Worm (Caenorhabditis elegans) whole organism, young adult: ENCODE results near the gene Y39A1A.9.
A peak's percentile ranks its signal among the peaks of the same experiment; 100 is the strongest.

Experiments used
- B0019.2 ChIP-seq: fragments of 200-800 bp; sonication (Bioruptor generic); conservative IDR thresholded peaks from 2 replicates; pipeline ENCODE4 v1.3.6; 2022; ENCODE audit warnings: missing genetic modification reagents, missing genetic modification characterization, missing compliant biosample characterization
- D2030.7 ChIP-seq: fragments of 200-800 bp; sonication (Bioruptor generic); IDR thresholded peaks from 2 replicates; pipeline ENCODE4 v1.3.6; 2022; ENCODE audit warnings: missing genetic modification reagents, missing genetic modification characterization, missing compliant biosample characterization
- F33H1.4 ChIP-seq: fragments of 200-800 bp; sonication (Bioruptor generic); IDR thresholded peaks from 2 replicates; pipeline ENCODE4 v1.3.6; 2022; ENCODE audit warnings: missing genetic modification reagents, missing genetic modification characterization, missing compliant biosample characterization
- F49E8.2 ChIP-seq: sonication (generic microtip); optimal IDR thresholded peaks from 3 replicates; lab custom pipeline; 2017; ENCODE audit warnings: missing genetic modification characterization, mild to moderate bottlenecking, missing compliant biosample characterization, antibody characterized with exemption, moderate library complexity; ENCODE audit not compliant: insufficient read depth
- F52B5.7 ChIP-seq: sonication (generic microtip); optimal IDR thresholded peaks from 2 replicates; lab custom pipeline; 2016; ENCODE audit warnings: mild to moderate bottlenecking, missing genetic modification characterization, missing compliant biosample characterization
- T07F8.4 ChIP-seq: sonication (generic microtip); optimal IDR thresholded peaks from 2 replicates; lab custom pipeline; 2016; ENCODE audit warnings: mild to moderate bottlenecking, missing genetic modification characterization, moderate library complexity, missing compliant biosample characterization
- Y95B8A.8 ChIP-seq: fragments of 200-800 bp; sonication (Bioruptor generic); IDR thresholded peaks from 2 replicates; pipeline ENCODE4 v1.3.6; 2022; ENCODE audit warnings: missing genetic modification reagents, missing genetic modification characterization, missing compliant biosample characterization
- akir-1 ChIP-seq: fragments of 200-800 bp; sonication (Bioruptor generic); optimal IDR thresholded peaks from 2 replicates; lab custom pipeline; 2018; ENCODE audit warnings: mild to moderate bottlenecking, missing genetic modification characterization, moderate library complexity, missing compliant biosample characterization
- ama-1 ChIP-seq, 3 experiments: fragments of 150-350 bp in 1 of 3; sonication (generic microtip) in 2 of 3; optimal IDR thresholded peaks; 2 replicates each; lab custom pipeline; 2014 to 2018; ENCODE audit warnings: missing biosample characterization in 2 of 3, missing genetic modification characterization in 2 of 3, missing genetic modification reagents in 2 of 3
- aptf-2 ChIP-seq: fragments of 200-800 bp; sonication (Bioruptor generic); conservative IDR thresholded peaks from 2 replicates; pipeline ENCODE4 v1.3.6; 2022; ENCODE audit warnings: missing genetic modification reagents, missing genetic modification characterization, missing compliant biosample characterization
- attf-5 ChIP-seq: fragments of 200-800 bp; sonication (Bioruptor generic); optimal IDR thresholded peaks from 2 replicates; lab custom pipeline; 2018; ENCODE audit warnings: mild to moderate bottlenecking, missing genetic modification characterization, missing compliant biosample characterization
- attf-6 ChIP-seq: fragments of 200-800 bp; sonication (Bioruptor generic); IDR thresholded peaks from 2 replicates; pipeline ENCODE4 v1.3.6; 2022; ENCODE audit warnings: missing genetic modification reagents, missing genetic modification characterization, missing compliant biosample characterization
- cebp-2 ChIP-seq: fragments of 200-800 bp; sonication (Bioruptor generic); IDR thresholded peaks from 2 replicates; pipeline ENCODE4 v1.3.6; 2022; ENCODE audit warnings: missing genetic modification characterization, missing compliant biosample characterization
- ceh-100 ChIP-seq: fragments of 200-800 bp; sonication (Bioruptor generic); IDR thresholded peaks from 2 replicates; pipeline ENCODE4 v1.3.6; 2022; ENCODE audit warnings: missing genetic modification reagents, missing genetic modification characterization, missing compliant biosample characterization
- die-1 ChIP-seq: sonication (generic microtip); optimal IDR thresholded peaks from 2 replicates; lab custom pipeline; 2016; ENCODE audit warnings: missing genotype, mild to moderate bottlenecking, missing genetic modification characterization, missing compliant biosample characterization
- dox-1 ChIP-seq: fragments of 200-800 bp; sonication (Bioruptor generic); IDR thresholded peaks from 2 replicates; pipeline ENCODE4 v1.3.6; 2022; ENCODE audit warnings: missing genetic modification reagents, missing genetic modification characterization, missing compliant biosample characterization
- dpl-1 ChIP-seq: fragments of 150-350 bp; optimal IDR thresholded peaks from 2 replicates; lab custom pipeline; 2014; ENCODE audit warnings: missing biosample characterization, missing genetic modification reagents, missing genetic modification characterization
- efl-1 ChIP-seq: fragments of 150-350 bp; optimal IDR thresholded peaks from 2 replicates; lab custom pipeline; 2014; ENCODE audit warnings: missing biosample characterization, missing genetic modification reagents, missing genetic modification characterization
- him-1 ChIP-seq: sonication (generic microtip); optimal IDR thresholded peaks from 2 replicates; lab custom pipeline; 2016; ENCODE audit warnings: missing genotype, missing genetic modification reagents, missing genetic modification characterization, missing compliant biosample characterization
- hlh-26 ChIP-seq: fragments of 200-800 bp; sonication (Bioruptor generic); conservative IDR thresholded peaks from 2 replicates; pipeline ENCODE4 v1.3.6; 2022; ENCODE audit warnings: missing genetic modification reagents, missing genetic modification characterization, missing compliant biosample characterization
- hmg-1.2 ChIP-seq: fragments of 200-800 bp; sonication (Bioruptor generic); IDR thresholded peaks from 2 replicates; pipeline ENCODE4 v1.3.6; 2022; ENCODE audit warnings: missing genetic modification reagents, missing genetic modification characterization, missing compliant biosample characterization
- lag-1 ChIP-seq: fragments of 200-800 bp; sonication (Bioruptor generic); IDR thresholded peaks from 2 replicates; pipeline ENCODE4 v1.3.6; 2022; ENCODE audit warnings: missing genetic modification reagents, missing genetic modification characterization, missing compliant biosample characterization
- lin-35 ChIP-seq, 3 experiments: fragments of 150-350 bp in 2 of 3; sonication (generic microtip) in 1 of 3; optimal IDR thresholded peaks; 2 replicates each; lab custom pipeline; 2014 to 2018; ENCODE audit warnings: missing biosample characterization in 3 of 3, missing genetic modification characterization in 3 of 3, missing genetic modification reagents in 3 of 3
- lin-54 ChIP-seq: fragments of 200-800 bp; sonication (Bioruptor generic); optimal IDR thresholded peaks from 2 replicates; lab custom pipeline; 2018; ENCODE audit warnings: mild to moderate bottlenecking, missing genetic modification characterization, missing compliant biosample characterization
- lsl-1 ChIP-seq: fragments of 200-800 bp; sonication (Bioruptor generic); optimal IDR thresholded peaks from 2 replicates; lab custom pipeline; 2018; ENCODE audit warnings: mild to moderate bottlenecking, missing genetic modification characterization, moderate library complexity, missing compliant biosample characterization
- madf-10 ChIP-seq: sonication (generic microtip); optimal IDR thresholded peaks from 2 replicates; lab custom pipeline; 2016; ENCODE audit warnings: mild to moderate bottlenecking, missing genetic modification characterization, missing compliant biosample characterization
- madf-3 ChIP-seq: fragments of 200-800 bp; sonication (Bioruptor generic); IDR thresholded peaks from 2 replicates; pipeline ENCODE4 v1.3.6; 2022; ENCODE audit warnings: missing genetic modification reagents, missing genetic modification characterization, missing compliant biosample characterization
- madf-6 ChIP-seq: fragments of 200-800 bp; sonication (Bioruptor generic); IDR thresholded peaks from 2 replicates; pipeline ENCODE4 v1.3.6; 2022; ENCODE audit warnings: missing genetic modification reagents, missing genetic modification characterization, missing compliant biosample characterization
- madf-8 ChIP-seq: fragments of 200-800 bp; sonication (Bioruptor generic); conservative IDR thresholded peaks from 2 replicates; pipeline ENCODE4 v1.3.6; 2022; ENCODE audit warnings: missing genetic modification reagents, missing genetic modification characterization, missing compliant biosample characterization
- mcd-1 ChIP-seq: fragments of 200-800 bp; sonication (Bioruptor generic); IDR thresholded peaks from 2 replicates; pipeline ENCODE4 v1.3.6; 2022; ENCODE audit warnings: missing genetic modification reagents, missing genetic modification characterization, missing compliant biosample characterization
- rcor-1 ChIP-seq: fragments of 200-800 bp; sonication (Bioruptor generic); IDR thresholded peaks from 2 replicates; pipeline ENCODE4 v1.3.6; 2022; ENCODE audit warnings: missing genetic modification reagents, missing genetic modification characterization, missing compliant biosample characterization
- rec-8 ChIP-seq, 2 experiments: sonication (generic microtip); optimal IDR thresholded peaks; 2 replicates each; lab custom pipeline; 2016; ENCODE audit warnings: mild to moderate bottlenecking in 2 of 2, missing genetic modification characterization in 2 of 2, missing genetic modification reagents in 2 of 2, missing genotype in 2 of 2, missing biosample characterization in 1 of 2, missing compliant biosample characterization in 1 of 2, moderate library complexity in 1 of 2
- repo-1 ChIP-seq: sonication (generic microtip); optimal IDR thresholded peaks from 2 replicates; lab custom pipeline; 2017; ENCODE audit warnings: mild to moderate bottlenecking, missing genetic modification characterization, missing compliant biosample characterization
- sdz-38 ChIP-seq: sonication (generic microtip); optimal IDR thresholded peaks from 2 replicates; lab custom pipeline; 2016; ENCODE audit warnings: missing genotype, missing genetic modification characterization, missing compliant biosample characterization
- snpc-1.1 ChIP-seq: sonication (generic microtip); optimal IDR thresholded peaks from 2 replicates; lab custom pipeline; 2017; ENCODE audit warnings: missing genetic modification characterization, mild to moderate bottlenecking, missing compliant biosample characterization, antibody characterized with exemption, moderate library complexity, missing genotype, missing genetic modification reagents; ENCODE audit not compliant: insufficient read depth
- snpc-1.3 ChIP-seq: sonication (generic microtip); optimal IDR thresholded peaks from 2 replicates; lab custom pipeline; 2017; ENCODE audit warnings: missing genetic modification characterization, mild to moderate bottlenecking, missing compliant biosample characterization, antibody characterized with exemption, moderate library complexity, missing genotype, missing genetic modification reagents; ENCODE audit not compliant: insufficient read depth
- snpc-3.4 ChIP-seq: sonication (generic microtip); optimal IDR thresholded peaks from 2 replicates; lab custom pipeline; 2017; ENCODE audit warnings: missing genetic modification characterization, mild to moderate bottlenecking, missing compliant biosample characterization, antibody characterized with exemption, moderate library complexity, missing genotype, missing genetic modification reagents
- snpc-4 ChIP-seq, 5 experiments: fragments of 150-350 bp in 1 of 5; sonication (generic microtip) in 4 of 5; optimal IDR thresholded peaks; 2 replicates each; lab custom pipeline; 2014 to 2018; ENCODE audit warnings: missing genetic modification characterization in 5 of 5, missing biosample characterization in 3 of 5, antibody characterized with exemption in 2 of 5, mild to moderate bottlenecking in 2 of 5, missing compliant biosample characterization in 2 of 5, missing genotype in 2 of 5, moderate library complexity in 2 of 5, missing genetic modification reagents in 1 of 5
- tbp1 ChIP-seq: fragments of 200-800 bp; sonication (Bioruptor generic); optimal IDR thresholded peaks from 2 replicates; lab custom pipeline; 2018; ENCODE audit warnings: mild to moderate bottlenecking, missing genetic modification characterization, missing compliant biosample characterization
- unc-130 ChIP-seq: sonication (generic microtip); optimal IDR thresholded peaks from 2 replicates; lab custom pipeline; 2016; ENCODE audit warnings: missing genetic modification reagents, missing genetic modification characterization, missing compliant biosample characterization
- xnd-1 ChIP-seq: sonication (generic microtip); optimal IDR thresholded peaks from 2 replicates; lab custom pipeline; 2016; ENCODE audit warnings: missing genotype, missing genetic modification reagents, missing genetic modification characterization, missing compliant biosample characterization
- ztf-25 ChIP-seq: fragments of 200-800 bp; sonication (Bioruptor generic); IDR thresholded peaks from 2 replicates; pipeline ENCODE4 v1.3.6; 2022; ENCODE audit warnings: missing genetic modification reagents, missing genetic modification characterization, missing compliant biosample characterization

Y39A1A.9 gene

ce11 chrIII:10646094-10646493 is 12.8 kb upstream of the Y39A1A.9 start, which contains the start of gene orc-4:
orc-4 (plus strand) TSS chrIII:10646170.
- TF ChIP-seq ama-1 (optimal IDR thresholded peaks at IDR 0.05; lab: Kevin White, UChicago) (no peak), ama-1 (GFP tag; optimal IDR thresholded peaks at IDR 0.05; lab: Kevin White, UChicago) (no peak), Y95B8A.8 (GFP tag; lab: Robert Waterston, UW) (0 out of 2 replicates have a peak, but pooled peaks have one; percentile 33), F49E8.2 (tag; lab: Kevin White, UChicago) (peak; percentile 11), madf-10 (tag; lab: Kevin White, UChicago) (no peak), repo-1 (no peak), die-1 (tag; lab: Kevin White, UChicago) (no peak), rec-8 (tag; optimal IDR thresholded peaks at IDR 0.05; lab: Kevin White, UChicago) (no peak), attf-6 (GFP tag; lab: Robert Waterston, UW) (no peak), snpc-3.4 (tag; lab: Kevin White, UChicago) (no peak), ceh-100 (GFP tag; lab: Robert Waterston, UW) (no peak), attf-5 (GFP tag; lab: Kevin White, UChicago) (no peak), cebp-2 (GFP tag; lab: Robert Waterston, UW) (no peak), him-1 (tag; lab: Kevin White, UChicago) (no peak), mcd-1 (GFP tag; lab: Robert Waterston, UW) (peak; percentile 75)

- TF ChIP-seq lin-54 (GFP tag; lab: Kevin White, UChicago) (peak; percentile 84), B0019.2 (GFP tag; lab: Robert Waterston, UW) (no peak), lin-35 (GFP tag; optimal IDR thresholded peaks at IDR 0.05; lab: Kevin White, UChicago) (peak in 2 of 3 experiments; percentile 20 to 48), akir-1 (GFP tag; lab: Kevin White, UChicago) (no peak), ceh-100 (GFP tag; lab: Robert Waterston, UW) (no peak), mcd-1 (GFP tag; lab: Robert Waterston, UW) (0 out of 2 replicates have a peak, but pooled peaks have one; percentile 41), snpc-3.4 (tag; lab: Kevin White, UChicago) (peak; percentile 42), T07F8.4 (tag; lab: Kevin White, UChicago) (no peak), snpc-1.3 (tag; lab: Kevin White, UChicago) (peak; percentile 57), madf-3 (GFP tag; lab: Robert Waterston, UW) (no peak), madf-6 (peak; percentile 84), lag-1 (GFP tag; lab: Robert Waterston, UW) (no peak), ztf-25 (no peak), dox-1 (GFP tag; lab: Robert Waterston, UW) (peak; percentile 67), aptf-2 (GFP tag; lab: Robert Waterston, UW) (0 out of 2 replicates have a peak, but pooled peaks have one; percentile 44), him-1 (tag; lab: Kevin White, UChicago) (peak; percentile 34), hlh-26 (GFP tag; lab: Robert Waterston, UW) (no peak), snpc-4 (GFP tag; optimal IDR thresholded peaks at IDR 0.05; lab: Kevin White, UChicago) (no peak), snpc-4 (tag; optimal IDR thresholded peaks at IDR 0.05; lab: Kevin White, UChicago) (peak in 1 of 4 experiments; percentile 45), sdz-38 (tag; lab: Kevin White, UChicago) (no peak), hmg-1.2 (GFP tag; lab: Robert Waterston, UW) (peak; percentile 99), attf-5 (GFP tag; lab: Kevin White, UChicago) (peak; percentile 41), F52B5.7 (no peak), F33H1.4 (GFP tag; lab: Robert Waterston, UW) (peak; percentile 66), D2030.7 (GFP tag; lab: Robert Waterston, UW) (peak; percentile 87), madf-8 (GFP tag; lab: Robert Waterston, UW) (peak; percentile 58; the same call in 1 of the 2 replicates), lsl-1 (GFP tag; lab: Kevin White, UChicago) (peak; percentile 90), snpc-1.1 (tag; lab: Kevin White, UChicago) (peak; percentile 3), rcor-1 (GFP tag; lab: Robert Waterston, UW) (peak; percentile 55), efl-1 (GFP tag; lab: Kevin White, UChicago) (peak; percentile 89), dpl-1 (peak; percentile 74), unc-130 (GFP tag; lab: Kevin White, UChicago) (peak; percentile 24), xnd-1 (tag; lab: Kevin White, UChicago) (peak; percentile 17), tbp1 (GFP tag; lab: Kevin White, UChicago) (peak; percentile 35)
These were observed 9.5 kb upstream of the Y39A1A.9 start, which contains the start of the genes dhs-11 and orc-1 for ce11 chrIII:10642781-10643180. dhs-11 (minus strand) TSS chrIII:10642865. orc-1 (plus strand) TSS chrIII:10643129.
